Worm (Caenorhabditis elegans): ENCODE measurements around the gene asah-2.

The asah-2 gene

DNA sequence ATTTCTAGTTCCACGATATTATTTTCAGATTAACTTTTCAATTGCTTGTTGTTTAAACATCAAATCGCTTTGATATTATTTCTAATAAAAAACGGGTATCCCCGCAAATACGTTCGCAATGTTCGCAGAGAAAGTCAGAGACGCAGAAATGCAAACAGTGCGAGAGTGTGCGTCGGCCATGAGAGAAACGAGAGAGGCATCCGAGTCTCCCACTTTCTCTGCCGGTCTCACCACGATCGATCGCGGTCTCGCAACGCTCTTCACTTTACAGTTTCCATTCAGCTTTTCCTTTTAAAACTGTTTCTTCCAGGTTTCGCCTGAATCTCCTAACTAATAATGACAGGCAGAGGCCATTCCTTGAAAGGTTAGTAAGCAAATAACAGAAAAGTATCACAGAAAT is 34.9 kb downstream of the asah-2 start, which contains the start of gene F33H1.4:
TSS of gene F33H1.4 (plus strand) at position 311 of the 400 bp plus-strand sequence.
- TF ChIP-seq C34F6.9 (tag; optimal IDR thresholded peaks at IDR 0.05), result peak; percentile 76
- TF ChIP-seq sma-9 (GFP tag; optimal IDR thresholded peaks at IDR 0.05), result peak; percentile 48
- no peak for TF ChIP-seq sma-9 (tag; optimal IDR thresholded peaks at IDR 0.05)
- TF ChIP-seq aly-2 (tag; optimal IDR thresholded peaks at IDR 0.05), result no peak
- no peak for TF ChIP-seq nhr-10 (tag; optimal IDR thresholded peaks at IDR 0.05)
- TF ChIP-seq blmp-1 (tag; optimal IDR thresholded peaks at IDR 0.05; ENCODE audit: insufficient read depth), result peak; percentile 68
- TF ChIP-seq fos-1 (tag; optimal IDR thresholded peaks at IDR 0.05), result peak; percentile 38
- no peak for TF ChIP-seq sem-4 (tag; optimal IDR thresholded peaks at IDR 0.05)
- TF ChIP-seq ama-1 (optimal IDR thresholded peaks at IDR 0.05), result no peak
- no peak for TF ChIP-seq dmd-4 (tag; optimal IDR thresholded peaks at IDR 0.05)
- peak; percentile 98 for TF ChIP-seq lin-13 (GFP tag; optimal IDR thresholded peaks at IDR 0.05)
- no peak for TF ChIP-seq unc-39 (tag; optimal IDR thresholded peaks at IDR 0.05)
- TF ChIP-seq nhr-21 (tag; optimal IDR thresholded peaks at IDR 0.05), result peak; percentile 44
- TF ChIP-seq unc-55 (GFP tag; optimal IDR thresholded peaks at IDR 0.05), result peak; percentile 71
- TF ChIP-seq zag-1 (tag; optimal IDR thresholded peaks at IDR 0.05), result no peak
- TF ChIP-seq lsy-2 (tag; optimal IDR thresholded peaks at IDR 0.05), result peak; percentile 61 to 96
- no peak for TF ChIP-seq ZK546.5 (tag; optimal IDR thresholded peaks at IDR 0.05)
- peak; percentile 47 for TF ChIP-seq nhr-129 (tag; optimal IDR thresholded peaks at IDR 0.05)
- peak; percentile 37 for TF ChIP-seq lin-11 (tag; optimal IDR thresholded peaks at IDR 0.05)
- TF ChIP-seq nhr-11 (tag; optimal IDR thresholded peaks at IDR 0.05), result no peak
- TF ChIP-seq sma-3 (GFP tag; optimal IDR thresholded peaks at IDR 0.05), result peak; percentile 24
- no peak for TF ChIP-seq elt-1 (tag; optimal IDR thresholded peaks at IDR 0.05)
- no peak for TF ChIP-seq snpc-4 (tag; optimal IDR thresholded peaks at IDR 0.05)

DNA sequence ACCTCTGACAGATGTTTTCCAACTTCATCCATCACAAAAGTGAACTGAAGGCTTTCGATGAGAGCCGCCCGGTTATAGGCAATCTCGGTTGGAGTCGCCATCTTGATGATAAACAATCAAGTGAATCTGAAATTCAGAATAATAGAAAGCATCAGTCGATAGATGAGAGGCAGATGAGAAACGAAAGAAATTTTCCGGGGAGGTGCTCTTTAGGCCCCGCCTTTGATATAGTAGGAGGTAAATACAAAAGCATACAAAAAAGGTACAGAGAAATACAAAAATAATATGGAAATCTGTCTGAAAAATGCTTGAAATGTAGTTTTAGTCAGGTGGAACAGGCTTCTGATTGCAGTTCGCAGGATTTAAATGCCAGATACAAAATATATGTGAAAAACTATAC is 43.2 kb downstream of the asah-2 start, which contains the start of gene srd-1:
TSS of gene srd-1 (minus strand) at position 101 of the 400 bp plus-strand sequence.
- TF ChIP-seq R02D3.7 (tag; optimal IDR thresholded peaks at IDR 0.05) (no peak), C34F6.9 (tag; optimal IDR thresholded peaks at IDR 0.05) (no peak), lin-13 (GFP tag; optimal IDR thresholded peaks at IDR 0.05) (no peak), elt-1 (tag; optimal IDR thresholded peaks at IDR 0.05) (no peak), fos-1 (tag; optimal IDR thresholded peaks at IDR 0.05) (no peak), mab-5 (tag; optimal IDR thresholded peaks at IDR 0.05) (no peak), ama-1 (optimal IDR thresholded peaks at IDR 0.05) (no peak), sma-3 (GFP tag; optimal IDR thresholded peaks at IDR 0.05) (no peak), nhr-77 (tag; optimal IDR thresholded peaks at IDR 0.05) (no peak), nhr-237 (tag; optimal IDR thresholded peaks at IDR 0.05) (no peak), gmeb-1 (tag; optimal IDR thresholded peaks at IDR 0.05) (no peak), unc-39 (tag; optimal IDR thresholded peaks at IDR 0.05) (no peak), lin-39 (tag; optimal IDR thresholded peaks at IDR 0.05) (no peak)

DNA sequence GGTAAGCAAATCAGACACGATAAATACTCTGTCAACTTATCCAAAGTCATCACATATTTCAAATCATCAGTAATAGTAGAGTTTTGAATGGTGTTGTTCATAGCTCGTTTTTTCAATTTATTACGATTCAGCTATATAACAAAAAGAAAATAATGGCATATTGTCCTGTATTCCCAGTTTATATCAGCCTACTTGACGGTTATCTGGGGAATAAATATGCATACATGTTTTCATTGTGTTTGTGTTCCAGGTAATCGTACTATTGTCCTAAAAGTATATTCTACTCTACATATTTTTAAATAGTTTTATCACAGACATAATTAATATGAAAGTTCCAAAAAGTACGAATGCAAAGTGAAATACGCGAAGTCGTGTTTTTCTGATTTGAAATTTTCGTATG is 48.4 kb downstream of the asah-2 start, which contains the start of gene srd-2:
TSS of gene srd-2 (minus strand) at position 101 of the 400 bp plus-strand sequence.
- TF ChIP-seq nhr-77 (tag; optimal IDR thresholded peaks at IDR 0.05) (no peak), sma-3 (GFP tag; optimal IDR thresholded peaks at IDR 0.05) (no peak), sma-9 (GFP tag; optimal IDR thresholded peaks at IDR 0.05) (no peak), sma-9 (tag; optimal IDR thresholded peaks at IDR 0.05) (no peak), blmp-1 (tag; optimal IDR thresholded peaks at IDR 0.05; ENCODE audit: insufficient read depth) (no peak), ama-1 (optimal IDR thresholded peaks at IDR 0.05) (no peak), skn-1 (tag; optimal IDR thresholded peaks at IDR 0.05) (no peak), mdl-1 (tag; optimal IDR thresholded peaks at IDR 0.05) (no peak), gmeb-1 (tag; optimal IDR thresholded peaks at IDR 0.05) (no peak), nhr-237 (tag; optimal IDR thresholded peaks at IDR 0.05) (no peak), fos-1 (tag; optimal IDR thresholded peaks at IDR 0.05) (no peak), ceh-16 (tag; optimal IDR thresholded peaks at IDR 0.05) (no peak), ZK546.5 (tag; optimal IDR thresholded peaks at IDR 0.05) (no peak), Y55F3AM.14 (GFP tag; optimal IDR thresholded peaks at IDR 0.05) (no peak), lin-13 (GFP tag; optimal IDR thresholded peaks at IDR 0.05) (no peak), unc-55 (GFP tag; optimal IDR thresholded peaks at IDR 0.05) (no peak), nhr-6 (tag; optimal IDR thresholded peaks at IDR 0.05) (no peak), egl-27 (tag; optimal IDR thresholded peaks at IDR 0.05) (no peak), alr-1 (tag; optimal IDR thresholded peaks at IDR 0.05) (no peak)

DNA sequence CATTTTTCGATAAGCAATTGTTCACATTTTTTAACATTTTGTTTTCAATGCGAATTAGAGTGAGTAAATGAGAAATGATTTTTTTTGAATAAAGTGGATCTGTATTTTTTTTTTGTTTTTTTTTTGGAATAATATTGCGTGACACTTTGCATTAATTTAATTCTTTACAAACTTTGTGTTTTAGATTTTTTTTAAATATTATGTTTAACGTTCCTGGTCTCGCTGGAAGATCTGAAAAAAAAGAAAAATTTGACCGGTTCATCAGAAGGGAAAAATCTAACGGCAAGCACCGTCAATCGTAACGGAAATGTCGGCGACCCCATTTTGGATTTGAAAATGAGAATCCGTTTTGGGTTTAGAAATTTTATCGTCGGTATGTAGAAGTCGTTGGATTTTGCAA is 50.0 kb downstream of the asah-2 start, which contains the start of gene cdc-25.4:
TSS of gene cdc-25.4 (minus strand) at position 101 of the 400 bp plus-strand sequence.
- TF ChIP-seq nhr-77 (tag; optimal IDR thresholded peaks at IDR 0.05), result no peak
- no peak for TF ChIP-seq elt-3 (tag; optimal IDR thresholded peaks at IDR 0.05)
- no peak for TF ChIP-seq nhr-11 (tag; optimal IDR thresholded peaks at IDR 0.05)
- TF ChIP-seq lin-39 (tag; optimal IDR thresholded peaks at IDR 0.05), result no peak
